Fruit fly (Drosophila melanogaster) whole organism, prepupa: ENCODE results near the gene CG32107.

Source experiments
- CG11902 ChIP-seq: fragments of 200-800 bp; sonication (Bioruptor generic); optimal IDR thresholded peaks from 3 replicates; lab custom pipeline; 2016; ENCODE audit warnings: missing biosample characterization, missing genetic modification characterization
- CG1621 ChIP-seq: fragments of 200-800 bp; sonication (Bioruptor generic); optimal IDR thresholded peaks from 3 replicates; lab custom pipeline; 2018; ENCODE audit warnings: missing biosample characterization, mild to moderate bottlenecking, missing genetic modification characterization
- CG16779 ChIP-seq: fragments of 200-800 bp; sonication (Bioruptor generic); optimal IDR thresholded peaks from 3 replicates; lab custom pipeline; 2017; ENCODE audit warnings: missing biosample characterization, mild to moderate bottlenecking, missing genetic modification characterization
- CG3032 ChIP-seq: fragments of 200-800 bp; optimal IDR thresholded peaks from 2 replicates; lab custom pipeline; 2019; ENCODE audit warnings: missing biosample characterization, mild to moderate bottlenecking, missing genetic modification characterization, moderate library complexity
- CG31627 ChIP-seq: fragments of 200-800 bp; sonication (Bioruptor generic); optimal IDR thresholded peaks from 3 replicates; lab custom pipeline; 2016; ENCODE audit warnings: missing biosample characterization, missing genetic modification characterization
- CG32006 ChIP-seq: fragments of 200-800 bp; sonication (Bioruptor generic); optimal IDR thresholded peaks from 3 replicates; lab custom pipeline; 2017; ENCODE audit warnings: missing biosample characterization, mild to moderate bottlenecking, missing genetic modification characterization
- CG34406 ChIP-seq: fragments of 200-800 bp; sonication (Bioruptor generic); optimal IDR thresholded peaks from 3 replicates; lab custom pipeline; 2016; ENCODE audit warnings: missing biosample characterization, missing genetic modification characterization
- CG3919 ChIP-seq: fragments of 200-800 bp; sonication (Bioruptor generic); optimal IDR thresholded peaks from 3 replicates; lab custom pipeline; 2016; ENCODE audit warnings: missing biosample characterization, missing genetic modification characterization
- CG6163 ChIP-seq: fragments of 200-800 bp; sonication (Bioruptor generic); IDR thresholded peaks from 3 replicates; pipeline ENCODE4 v1.3.6; 2022; ENCODE audit warnings: missing biosample characterization, missing genetic modification characterization
- CG6276 ChIP-seq: fragments of 200-800 bp; sonication (Bioruptor generic); optimal IDR thresholded peaks from 2 replicates; lab custom pipeline; 2017; ENCODE audit warnings: missing biosample characterization, mild to moderate bottlenecking, missing genetic modification characterization
- CG6792 ChIP-seq: fragments of 200-800 bp; sonication (Bioruptor generic); optimal IDR thresholded peaks from 3 replicates; lab custom pipeline; 2016; ENCODE audit warnings: missing biosample characterization, missing genetic modification characterization
- CG6808 ChIP-seq: fragments of 200-800 bp; sonication (Bioruptor generic); optimal IDR thresholded peaks from 3 replicates; lab custom pipeline; 2017; ENCODE audit warnings: missing biosample characterization, missing genetic modification characterization, mild to moderate bottlenecking, moderate library complexity, missing genetic modification reagents
- CG6854 ChIP-seq: fragments of 200-800 bp; sonication (Bioruptor generic); optimal IDR thresholded peaks from 2 replicates; lab custom pipeline; 2017; ENCODE audit warnings: missing biosample characterization, mild to moderate bottlenecking, missing genetic modification characterization
- CG8119 ChIP-seq: fragments of 200-800 bp; sonication (Bioruptor generic); IDR thresholded peaks from 3 replicates; pipeline ENCODE4 v1.3.6; 2022; ENCODE audit warnings: missing biosample characterization, missing genetic modification characterization
- CG9139 ChIP-seq: fragments of 200-800 bp; sonication (Bioruptor generic); optimal IDR thresholded peaks from 3 replicates; lab custom pipeline; 2017; ENCODE audit warnings: missing biosample characterization, mild to moderate bottlenecking, missing genetic modification characterization
- Eip78C ChIP-seq: fragments of 200-800 bp; sonication (Bioruptor generic); peaks from one replicate; lab custom pipeline; 2016; ENCODE audit warnings: missing biosample characterization, missing genetic modification characterization
- Eip93F ChIP-seq: fragments of 200-800 bp; sonication (Bioruptor generic); optimal IDR thresholded peaks from 2 replicates; lab custom pipeline; 2016; ENCODE audit warnings: missing biosample characterization, mild to moderate bottlenecking, missing genetic modification characterization
- Ets21C ChIP-seq: fragments of 200-800 bp; sonication (Bioruptor generic); optimal IDR thresholded peaks from 3 replicates; lab custom pipeline; 2016; ENCODE audit warnings: missing biosample characterization, missing genetic modification characterization
- Ets96B ChIP-seq: fragments of 200-800 bp; optimal IDR thresholded peaks from 2 replicates; lab custom pipeline; 2019; ENCODE audit warnings: missing biosample characterization, mild to moderate bottlenecking, missing genetic modification characterization, moderate library complexity
- Gug ChIP-seq: fragments of 200-800 bp; sonication (Bioruptor generic); IDR thresholded peaks from 2 replicates; pipeline ENCODE4 v1.3.6; 2022; ENCODE audit warnings: missing biosample characterization, missing genetic modification characterization
- Hr39 ChIP-seq: fragments of 200-800 bp; sonication (Bioruptor generic); optimal IDR thresholded peaks from 2 replicates; lab custom pipeline; 2016; ENCODE audit warnings: missing biosample characterization, missing genetic modification characterization
- Hr4 ChIP-seq: fragments of 200-800 bp; sonication (Bioruptor generic); optimal IDR thresholded peaks from 3 replicates; lab custom pipeline; 2016; ENCODE audit warnings: missing biosample characterization, missing genetic modification characterization
- Lpt ChIP-seq: fragments of 200-800 bp; sonication (Bioruptor generic); optimal IDR thresholded peaks from 3 replicates; lab custom pipeline; 2016; ENCODE audit warnings: missing biosample characterization, missing genetic modification characterization
- OdsH ChIP-seq: fragments of 200-800 bp; sonication (Bioruptor generic); optimal IDR thresholded peaks from 3 replicates; lab custom pipeline; 2016; ENCODE audit warnings: missing biosample characterization, missing genetic modification characterization
- Smox ChIP-seq: fragments of 200-800 bp; sonication (Bioruptor generic); optimal IDR thresholded peaks from 3 replicates; lab custom pipeline; 2016; ENCODE audit warnings: missing biosample characterization, missing genetic modification characterization
- Sox15 ChIP-seq: fragments of 200-800 bp; sonication (Bioruptor generic); optimal IDR thresholded peaks from 3 replicates; lab custom pipeline; 2016; ENCODE audit warnings: missing biosample characterization, missing genetic modification characterization
- achi ChIP-seq: fragments of 200-800 bp; sonication (Bioruptor generic); optimal IDR thresholded peaks from 3 replicates; lab custom pipeline; 2016; ENCODE audit warnings: missing biosample characterization, missing genetic modification characterization
- cyc ChIP-seq: fragments of 200-800 bp; sonication (Bioruptor generic); optimal IDR thresholded peaks from 3 replicates; lab custom pipeline; 2016; ENCODE audit warnings: missing biosample characterization, missing genetic modification characterization
- dac ChIP-seq: fragments of 200-800 bp; sonication (Bioruptor generic); optimal IDR thresholded peaks from 2 replicates; lab custom pipeline; 2017; ENCODE audit warnings: missing biosample characterization, mild to moderate bottlenecking, missing genetic modification characterization
- dsx ChIP-seq: fragments of 200-800 bp; optimal IDR thresholded peaks from 3 replicates; lab custom pipeline; 2019; ENCODE audit warnings: missing biosample characterization, mild to moderate bottlenecking, missing genetic modification characterization, moderate library complexity; ENCODE audit not compliant: poor library complexity, severe bottlenecking
- eg ChIP-seq: fragments of 200-800 bp; sonication (Bioruptor generic); IDR thresholded peaks from 3 replicates; pipeline ENCODE4 v1.3.6; 2022; ENCODE audit warnings: missing biosample characterization, missing genetic modification characterization
- esn ChIP-seq: fragments of 200-800 bp; sonication (Bioruptor generic); optimal IDR thresholded peaks from 2 replicates; lab custom pipeline; 2016; ENCODE audit warnings: missing biosample characterization, mild to moderate bottlenecking, missing genetic modification characterization, moderate library complexity
- fd85E ChIP-seq: fragments of 200-800 bp; sonication (Bioruptor generic); optimal IDR thresholded peaks from 3 replicates; lab custom pipeline; 2016; ENCODE audit warnings: missing biosample characterization, missing genetic modification characterization
- fkh ChIP-seq: fragments of 200-800 bp; sonication (Bioruptor generic); optimal IDR thresholded peaks from 3 replicates; lab custom pipeline; 2017; ENCODE audit warnings: missing biosample characterization, mild to moderate bottlenecking, missing genetic modification characterization, moderate library complexity
- lz ChIP-seq: fragments of 200-800 bp; sonication (Bioruptor generic); optimal IDR thresholded peaks from 3 replicates; lab custom pipeline; 2016; ENCODE audit warnings: missing biosample characterization, missing genetic modification characterization
- pdm3 ChIP-seq: fragments of 200-800 bp; sonication (Bioruptor generic); optimal IDR thresholded peaks from 3 replicates; lab custom pipeline; 2016; ENCODE audit warnings: missing biosample characterization, missing genetic modification characterization
- salr ChIP-seq, 2 experiments: fragments of 200-800 bp; sonication (Bioruptor generic); optimal IDR thresholded peaks; 3 replicates each; lab custom pipeline; 2016 to 2018; ENCODE audit warnings: missing biosample characterization in 2 of 2, missing genetic modification characterization in 2 of 2, mild to moderate bottlenecking in 1 of 2
- spab ChIP-seq: fragments of 200-800 bp; sonication (Bioruptor generic); optimal IDR thresholded peaks from 2 replicates; lab custom pipeline; 2017; ENCODE audit warnings: missing biosample characterization, mild to moderate bottlenecking, missing genetic modification characterization, missing genetic modification reagents
- ss ChIP-seq, 2 experiments: fragments of 200-800 bp; sonication (Bioruptor generic); optimal IDR thresholded peaks; 2 replicates in 1 of 2; 3 replicates in 1 of 2; lab custom pipeline; 2017 to 2018; ENCODE audit warnings: mild to moderate bottlenecking in 2 of 2, missing biosample characterization in 2 of 2, missing genetic modification characterization in 2 of 2, moderate library complexity in 1 of 2
- svp ChIP-seq: fragments of 200-800 bp; sonication (Bioruptor generic); peaks from one replicate; lab custom pipeline; 2016; ENCODE audit warnings: missing biosample characterization, missing genetic modification characterization
- vri ChIP-seq: fragments of 200-800 bp; sonication (Bioruptor generic); optimal IDR thresholded peaks from 3 replicates; lab custom pipeline; 2016; ENCODE audit warnings: missing biosample characterization, mild to moderate bottlenecking, missing genetic modification characterization

CG32107 gene

dm6 chr3L:12834526-12835213 lies 26.4 kb downstream of the CG32107 start:
- TF ChIP-seq svp (peak; percentile 82), CG34406 (GFP tag; lab: Kevin White, UChicago) (no peak), CG8119 (peak; percentile 20; the same call in 1 of the 3 replicates), esn (no peak), Eip78C (GFP tag; lab: Kevin White, UChicago) (peak; percentile 9), fkh (GFP tag; lab: Kevin White, UChicago) (peak; percentile 44), CG6163 (GFP tag; lab: Robert Waterston, UW) (0 out of 3 replicates have a peak, but pooled peaks have one; percentile 16)

- no peak for TF ChIP-seq Lpt (GFP tag; lab: Kevin White, UChicago)
- no peak for TF ChIP-seq dsx (GFP tag; lab: Kevin White, UChicago)
- no peak for TF ChIP-seq Hr39 (GFP tag; lab: Kevin White, UChicago)
- no peak for TF ChIP-seq CG11902 (GFP tag; lab: Kevin White, UChicago)
- peak; percentile 45 for TF ChIP-seq svp
- peak; percentile 73 for TF ChIP-seq vri (GFP tag; lab: Kevin White, UChicago)
- peak; percentile 25 for TF ChIP-seq Eip78C (GFP tag; lab: Kevin White, UChicago)
- no peak for TF ChIP-seq CG3032 (tag; lab: Kevin White, UChicago)
- TF ChIP-seq CG34406 (GFP tag; lab: Kevin White, UChicago), result no peak
- peak; percentile 45 for TF ChIP-seq fkh (GFP tag; lab: Kevin White, UChicago)
- TF ChIP-seq Hr4 (GFP tag; lab: Kevin White, UChicago), result no peak
- TF ChIP-seq CG6854 (GFP tag; lab: Kevin White, UChicago), result no peak
- TF ChIP-seq salr (GFP tag; optimal IDR thresholded peaks at IDR 0.05; lab: Kevin White, UChicago), result peak in 1 of 2 experiments; percentile 9
- no peak for TF ChIP-seq CG6808
- no peak for TF ChIP-seq Eip93F
These were observed 27.1 kb downstream of the CG32107 start for dm6 chr3L:12833864-12834525.

- TF ChIP-seq Sox15 (no peak), CG32006 (GFP tag; lab: Kevin White, UChicago) (peak; percentile 14), Gug (GFP tag; lab: Robert Waterston, UW) (no peak), CG6163 (GFP tag; lab: Robert Waterston, UW) (0 out of 3 replicates have a peak, but pooled peaks have one; percentile 34), fkh (GFP tag; lab: Kevin White, UChicago) (peak; percentile 12), achi (GFP tag; lab: Kevin White, UChicago) (no peak)
- TF ChIP-seq, all 60 proteins: peak for 3
These were observed 27.8 kb downstream of the CG32107 start for dm6 chr3L:12833354-12833753.

dm6 chr3L:12832355-12832881 lies 28.7 kb downstream of the CG32107 start:
- no peak for TF ChIP-seq CG6163 (GFP tag; lab: Robert Waterston, UW)
- TF ChIP-seq CG6792 (GFP tag; lab: Kevin White, UChicago), result no peak
- peak; percentile 31 for TF ChIP-seq CG3919 (GFP tag; lab: Kevin White, UChicago)
- TF ChIP-seq CG16779 (tag; lab: Kevin White, UChicago), result peak; percentile 54
- no peak for TF ChIP-seq lz (GFP tag; lab: Kevin White, UChicago)
- TF ChIP-seq Ets96B, result no peak
- no peak for TF ChIP-seq Smox (GFP tag; lab: Kevin White, UChicago)
- no peak for TF ChIP-seq CG31627 (GFP tag; lab: Kevin White, UChicago)
- TF ChIP-seq eg (GFP tag; lab: Robert Waterston, UW), result no peak; the same call in 2 of the 3 replicates
- TF ChIP-seq pdm3 (GFP tag; lab: Kevin White, UChicago), result no peak
- TF ChIP-seq CG1621 (tag; lab: Kevin White, UChicago), result peak; percentile 87
- TF ChIP-seq Eip93F, result no peak
- TF ChIP-seq Ets21C (GFP tag; lab: Kevin White, UChicago), result no peak
- no peak for TF ChIP-seq fd85E (GFP tag; lab: Kevin White, UChicago)
- no peak for TF ChIP-seq CG34406 (GFP tag; lab: Kevin White, UChicago)
- TF ChIP-seq CG6808, result peak; percentile 57
- TF ChIP-seq CG3032 (tag; lab: Kevin White, UChicago), result no peak
- peak; percentile 60 to 70 for TF ChIP-seq ss (GFP tag; optimal IDR thresholded peaks at IDR 0.05; lab: Kevin White, UChicago)
- peak; percentile 40 for TF ChIP-seq dsx (GFP tag; lab: Kevin White, UChicago)
- no peak for TF ChIP-seq OdsH (GFP tag; lab: Kevin White, UChicago)
- TF ChIP-seq CG11902 (GFP tag; lab: Kevin White, UChicago), result no peak
- TF ChIP-seq Eip78C (GFP tag; lab: Kevin White, UChicago), result peak; percentile 81
- no peak for TF ChIP-seq spab
- no peak for TF ChIP-seq svp
- no peak for TF ChIP-seq dac
- TF ChIP-seq CG6854 (GFP tag; lab: Kevin White, UChicago), result peak; percentile 58
- peak; percentile 23 for TF ChIP-seq CG9139 (GFP tag; lab: Kevin White, UChicago)
- no peak for TF ChIP-seq cyc (GFP tag; lab: Kevin White, UChicago)
- peak; percentile 56 for TF ChIP-seq CG6276 (GFP tag; lab: Kevin White, UChicago)
